Worm (Caenorhabditis elegans) whole organism, L3 larva: ENCODE measurements around the gene fbxa-65.

ENCODE experiments used
- R02D3.7 ChIP-seq: fragments of 150-350 bp; optimal IDR thresholded peaks from 2 replicates; lab custom pipeline; 2014; ENCODE audit warnings: missing biosample characterization, missing genetic modification characterization
- aly-2 ChIP-seq: fragments of 150-350 bp; optimal IDR thresholded peaks from 2 replicates; lab custom pipeline; 2014; ENCODE audit warnings: missing biosample characterization, missing genetic modification characterization
- ama-1 ChIP-seq: fragments of 150-350 bp; optimal IDR thresholded peaks from 2 replicates; lab custom pipeline; 2018
- ceh-16 ChIP-seq: sonication (generic microtip); optimal IDR thresholded peaks from 2 replicates; lab custom pipeline; 2017; ENCODE audit warnings: missing biosample characterization, missing genetic modification characterization
- ceh-82 ChIP-seq: fragments of 150-350 bp; optimal IDR thresholded peaks from 2 replicates; lab custom pipeline; 2014; ENCODE audit warnings: missing biosample characterization, missing genetic modification characterization
- ceh-9 ChIP-seq: sonication (generic microtip); optimal IDR thresholded peaks from 2 replicates; lab custom pipeline; 2018; ENCODE audit warnings: missing biosample characterization, missing genetic modification characterization
- daf-12 ChIP-seq: fragments of 150-350 bp; optimal IDR thresholded peaks from 2 replicates; lab custom pipeline; 2014; ENCODE audit warnings: missing biosample characterization, missing genetic modification reagents, missing genetic modification characterization
- egl-27 ChIP-seq: sonication (generic microtip); optimal IDR thresholded peaks from 4 replicates; lab custom pipeline; 2017; ENCODE audit warnings: missing biosample characterization, missing genetic modification reagents, missing genetic modification characterization
- egl-5 ChIP-seq: fragments of 150-350 bp; optimal IDR thresholded peaks from 2 replicates; lab custom pipeline; 2017; ENCODE audit warnings: missing biosample characterization, missing genetic modification reagents, missing genetic modification characterization, inconsistent platforms
- elt-1 ChIP-seq: fragments of 150-350 bp; optimal IDR thresholded peaks from 2 replicates; lab custom pipeline; 2014; ENCODE audit warnings: missing biosample characterization, missing genetic modification characterization
- elt-2 ChIP-seq: sonication (generic microtip); optimal IDR thresholded peaks from 2 replicates; lab custom pipeline; 2016; ENCODE audit warnings: missing genetic modification reagents, mild to moderate bottlenecking, missing genetic modification characterization, missing compliant biosample characterization
- elt-3 ChIP-seq, 3 experiments: fragments of 150-350 bp in 1 of 3; sonication (generic microtip) in 2 of 3; optimal IDR thresholded peaks; 2 replicates in 2 of 3; 4 replicates in 1 of 3; lab custom pipeline; 2014 to 2017; ENCODE audit warnings: missing biosample characterization in 3 of 3, missing genetic modification characterization in 3 of 3
- eor-1 ChIP-seq, 2 experiments: fragments of 150-350 bp; optimal IDR thresholded peaks; 2 replicates each; lab custom pipeline; 2014 to 2018; ENCODE audit warnings: missing biosample characterization in 2 of 2, missing genetic modification characterization in 2 of 2
- fkh-10 ChIP-seq: sonication (generic microtip); optimal IDR thresholded peaks from 2 replicates; lab custom pipeline; 2017; ENCODE audit warnings: missing biosample characterization, missing genetic modification reagents, missing genetic modification characterization
- fkh-2 ChIP-seq: fragments of 150-350 bp; optimal IDR thresholded peaks from 2 replicates; lab custom pipeline; 2014; ENCODE audit warnings: missing biosample characterization, missing genetic modification reagents, missing genetic modification characterization
- fos-1 ChIP-seq: fragments of 150-350 bp; optimal IDR thresholded peaks from 2 replicates; lab custom pipeline; 2014; ENCODE audit warnings: missing biosample characterization, missing genetic modification characterization
- hmg-11 ChIP-seq: sonication (generic microtip); optimal IDR thresholded peaks from 2 replicates; lab custom pipeline; 2016; ENCODE audit warnings: missing genetic modification characterization, missing compliant biosample characterization
- lin-15B ChIP-seq: fragments of 150-350 bp; optimal IDR thresholded peaks from 2 replicates; lab custom pipeline; 2014; ENCODE audit warnings: missing biosample characterization, missing genetic modification characterization
- lin-39 ChIP-seq: fragments of 150-350 bp; optimal IDR thresholded peaks from 2 replicates; lab custom pipeline; 2018; ENCODE audit warnings: missing biosample characterization, missing genetic modification reagents, missing genetic modification characterization
- mdl-1 ChIP-seq: fragments of 150-350 bp; optimal IDR thresholded peaks from 2 replicates; lab custom pipeline; 2014; ENCODE audit warnings: missing biosample characterization, missing genetic modification characterization
- mml-1 ChIP-seq: fragments of 150-350 bp; sonication (generic microtip); optimal IDR thresholded peaks from 3 replicates; lab custom pipeline; 2014; ENCODE audit warnings: missing biosample characterization, missing genetic modification characterization
- nfya-1 ChIP-seq: sonication (generic microtip); optimal IDR thresholded peaks from 2 replicates; lab custom pipeline; 2017; ENCODE audit warnings: missing genetic modification characterization, mild to moderate bottlenecking, missing compliant biosample characterization, antibody characterized with exemption, moderate library complexity; ENCODE audit not compliant: insufficient read depth
- nhr-11 ChIP-seq: fragments of 150-350 bp; optimal IDR thresholded peaks from 2 replicates; lab custom pipeline; 2014; ENCODE audit warnings: missing biosample characterization, missing genetic modification characterization
- nhr-12 ChIP-seq: fragments of 150-350 bp; optimal IDR thresholded peaks from 2 replicates; lab custom pipeline; 2014; ENCODE audit warnings: missing biosample characterization, missing genetic modification characterization
- nhr-23 ChIP-seq: fragments of 150-350 bp; optimal IDR thresholded peaks from 2 replicates; lab custom pipeline; 2014; ENCODE audit warnings: missing biosample characterization, missing genetic modification reagents, missing genetic modification characterization
- nhr-237 ChIP-seq: fragments of 150-350 bp; optimal IDR thresholded peaks from 2 replicates; lab custom pipeline; 2014; ENCODE audit warnings: missing biosample characterization, missing genetic modification characterization
- nhr-25 ChIP-seq: sonication (generic microtip); optimal IDR thresholded peaks from 2 replicates; lab custom pipeline; 2017; ENCODE audit warnings: missing biosample characterization, missing genetic modification characterization
- nhr-28 ChIP-seq: fragments of 150-350 bp; optimal IDR thresholded peaks from 2 replicates; lab custom pipeline; 2014; ENCODE audit warnings: missing biosample characterization, missing genetic modification characterization
- nhr-43 ChIP-seq: sonication (generic microtip); optimal IDR thresholded peaks from 2 replicates; lab custom pipeline; 2016; ENCODE audit warnings: mild to moderate bottlenecking, missing genetic modification characterization, missing compliant biosample characterization; ENCODE audit not compliant: poor library complexity, severe bottlenecking
- nhr-76 ChIP-seq: fragments of 150-350 bp; sonication (generic microtip); optimal IDR thresholded peaks from 5 replicates; lab custom pipeline; 2014; ENCODE audit warnings: missing biosample characterization, missing genetic modification characterization
- nhr-77 ChIP-seq: fragments of 150-350 bp; optimal IDR thresholded peaks from 2 replicates; lab custom pipeline; 2014; ENCODE audit warnings: missing biosample characterization, missing genetic modification characterization
- pqm-1 ChIP-seq: fragments of 150-350 bp; optimal IDR thresholded peaks from 2 replicates; lab custom pipeline; 2017; ENCODE audit warnings: missing biosample characterization, missing genetic modification characterization, inconsistent platforms
- sea-2 ChIP-seq: fragments of 150-350 bp; sonication (generic microtip); optimal IDR thresholded peaks from 4 replicates; lab custom pipeline; 2014; ENCODE audit warnings: missing biosample characterization, missing genetic modification reagents, missing genetic modification characterization
- skn-1 ChIP-seq: fragments of 150-350 bp; optimal IDR thresholded peaks from 2 replicates; lab custom pipeline; 2014; ENCODE audit warnings: missing biosample characterization, missing genetic modification characterization
- snpc-4 ChIP-seq: fragments of 150-350 bp; optimal IDR thresholded peaks from 2 replicates; lab custom pipeline; 2014; ENCODE audit warnings: missing biosample characterization, missing genetic modification characterization
- tbx-2 ChIP-seq: sonication (generic microtip); optimal IDR thresholded peaks from 2 replicates; lab custom pipeline; 2016; ENCODE audit warnings: mild to moderate bottlenecking, missing genetic modification characterization, missing compliant biosample characterization
- unc-62 ChIP-seq: fragments of 150-350 bp; sonication (generic microtip); optimal IDR thresholded peaks from 4 replicates; lab custom pipeline; 2014; ENCODE audit warnings: missing biosample characterization, missing genetic modification reagents, missing genetic modification characterization
- zag-1 ChIP-seq: fragments of 150-350 bp; optimal IDR thresholded peaks from 2 replicates; lab custom pipeline; 2014; ENCODE audit warnings: missing biosample characterization, missing genetic modification characterization

Gene fbxa-65

ce11 chrV:3351266-3351665 lies 5.0 kb upstream of the fbxa-65 start, which contains the start of gene str-63:
Gene str-63 (plus strand): TSS chrV:3351566.
- no peak for TF ChIP-seq elt-2
- no peak for TF ChIP-seq nhr-23 (tag; lab: Kevin White, UChicago)
- no peak for TF ChIP-seq tbx-2 (tag; lab: Kevin White, UChicago)
- no peak for TF ChIP-seq ama-1 (lab: Kevin White, UChicago)
- TF ChIP-seq nfya-1, result no peak
- no peak for TF ChIP-seq lin-39 (tag; lab: Kevin White, UChicago)
- no peak for TF ChIP-seq mdl-1 (tag; lab: Kevin White, UChicago)
- TF ChIP-seq hmg-11, result no peak
- no peak for TF ChIP-seq sea-2 (GFP tag; lab: Kevin White, UChicago)
- TF ChIP-seq nhr-12 (tag; lab: Kevin White, UChicago), result no peak
- TF ChIP-seq nhr-11, result no peak
- TF ChIP-seq egl-5, result no peak
- TF ChIP-seq snpc-4, result no peak
- TF ChIP-seq mml-1 (tag; lab: Kevin White, UChicago), result no peak

ce11 chrV:3349877-3350276 lies 3.6 kb upstream of the fbxa-65 start, which contains the start of gene C17B7.15:
Gene C17B7.15 (plus strand): TSS chrV:3350177.
- no peak for TF ChIP-seq fos-1
- TF ChIP-seq sea-2 (GFP tag; lab: Kevin White, UChicago), result no peak
- no peak for TF ChIP-seq pqm-1 (tag; lab: Kevin White, UChicago)
- TF ChIP-seq nfya-1, result no peak
- TF ChIP-seq nhr-28 (tag; lab: Kevin White, UChicago), result no peak
- TF ChIP-seq aly-2, result no peak
- no peak for TF ChIP-seq fkh-2 (tag; lab: Kevin White, UChicago)
- no peak for TF ChIP-seq R02D3.7 (tag; lab: Kevin White, UChicago)
- no peak for TF ChIP-seq ceh-82 (tag; lab: Kevin White, UChicago)
- TF ChIP-seq nhr-43 (tag; lab: Kevin White, UChicago), result no peak
- TF ChIP-seq skn-1 (tag; lab: Kevin White, UChicago), result no peak
- no peak for TF ChIP-seq nhr-23 (tag; lab: Kevin White, UChicago)

DNA sequence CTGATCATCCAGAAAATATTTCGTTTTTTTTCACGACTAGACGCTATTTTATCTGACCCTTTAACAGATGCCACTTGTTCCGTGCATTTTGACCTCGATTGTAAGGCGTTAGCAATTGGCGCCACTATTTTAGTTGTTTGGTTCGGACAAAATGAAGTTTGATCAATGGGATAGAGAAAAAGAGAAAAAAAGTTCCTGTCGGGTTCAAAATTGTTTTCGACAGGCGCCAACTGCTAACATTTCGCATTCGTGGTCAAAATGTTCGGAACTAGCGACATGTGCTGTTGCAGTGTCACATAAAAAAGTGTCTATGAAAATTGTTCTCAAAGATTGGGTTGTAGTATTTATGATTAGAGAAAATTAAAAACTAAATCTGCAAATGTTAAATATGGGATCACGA lies 1.2 kb upstream of the fbxa-65 start:
- TF ChIP-seq ceh-9 (tag; lab: Kevin White, UChicago) (no peak), eor-1 (tag; optimal IDR thresholded peaks at IDR 0.05; lab: Kevin White, UChicago) (no peak), tbx-2 (tag; lab: Kevin White, UChicago) (no peak), nhr-43 (tag; lab: Kevin White, UChicago) (no peak), nhr-11 (no peak), mdl-1 (tag; lab: Kevin White, UChicago) (no peak), hmg-11 (no peak), elt-3 (tag; optimal IDR thresholded peaks at IDR 0.05; lab: Kevin White, UChicago) (no peak), daf-12 (tag; lab: Kevin White, UChicago) (no peak), nhr-77 (tag; lab: Kevin White, UChicago) (no peak), fos-1 (no peak), nhr-25 (tag; lab: Kevin White, UChicago) (no peak), egl-5 (no peak), lin-15B (tag; lab: Kevin White, UChicago) (no peak), zag-1 (no peak), egl-27 (tag; lab: Kevin White, UChicago) (no peak), nhr-237 (tag; lab: Kevin White, UChicago) (no peak), unc-62 (GFP tag; lab: Kevin White, UChicago) (no peak)

ce11 chrV:3344001-3344400 lies 2.3 kb downstream of the fbxa-65 start:
- TF ChIP-seq lin-15B (tag; lab: Kevin White, UChicago) (no peak), egl-5 (no peak), fkh-10 (GFP tag; lab: Kevin White, UChicago) (no peak), ceh-16 (tag; lab: Kevin White, UChicago) (no peak), elt-1 (tag; lab: Kevin White, UChicago) (no peak), nfya-1 (no peak), nhr-11 (no peak), ceh-82 (tag; lab: Kevin White, UChicago) (no peak), nhr-28 (tag; lab: Kevin White, UChicago) (no peak), nhr-76 (tag; lab: Kevin White, UChicago) (no peak), ama-1 (lab: Kevin White, UChicago) (no peak), lin-39 (tag; lab: Kevin White, UChicago) (no peak), fos-1 (no peak), daf-12 (tag; lab: Kevin White, UChicago) (no peak), nhr-12 (tag; lab: Kevin White, UChicago) (no peak), elt-2 (no peak), ceh-9 (tag; lab: Kevin White, UChicago) (no peak)
